Worm (Caenorhabditis elegans) whole organism, early embryonic: ENCODE data around the gene icl-1.

Experiments used
- ama-1 ChIP-seq: fragments of 150-350 bp; optimal IDR thresholded peaks from 2 replicates; lab custom pipeline; 2014
- hmg-4 ChIP-seq: fragments of 200-800 bp; sonication (Bioruptor generic); optimal IDR thresholded peaks from 2 replicates; lab custom pipeline; 2018; ENCODE audit warnings: mild to moderate bottlenecking, missing genetic modification characterization, missing compliant biosample characterization
- tra-4 ChIP-seq: sonication (generic microtip); optimal IDR thresholded peaks from 2 replicates; lab custom pipeline; 2017; ENCODE audit warnings: missing genetic modification characterization, missing compliant biosample characterization

ce11 chrV:738770-739169 is 11.0 kb upstream of the icl-1 start, which contains the start of gene srj-24:
- TF ChIP-seq ama-1 (lab: Kevin White, UChicago) (no peak), hmg-4 (GFP tag; lab: Kevin White, UChicago) (no peak), tra-4 (tag; lab: Kevin White, UChicago) (no peak)
